Fruit fly (Drosophila melanogaster) whole organism, pupa: ENCODE data around the gene Elal.

Source experiments
- EcR ChIP-seq: fragments of 200-800 bp; sonication (Bioruptor generic); optimal IDR thresholded peaks from 3 replicates; lab custom pipeline; 2019; ENCODE audit warnings: missing biosample characterization, missing genetic modification characterization, mild to moderate bottlenecking, moderate library complexity, missing genetic modification reagents
- fd96Ca ChIP-seq: fragments of 200-800 bp; sonication (Bioruptor generic); IDR thresholded peaks from 3 replicates; pipeline ENCODE4 v1.3.6; 2022; ENCODE audit warnings: missing biosample characterization, missing genetic modification characterization
- gl ChIP-seq: fragments of 200-800 bp; sonication (Bioruptor generic); optimal IDR thresholded peaks from 2 replicates; lab custom pipeline; 2018; ENCODE audit warnings: missing biosample characterization, mild to moderate bottlenecking, missing genetic modification characterization
- rn ChIP-seq: fragments of 200-800 bp; sonication (Bioruptor generic); IDR thresholded peaks from 2 replicates; pipeline ENCODE4 v1.3.6; 2022; ENCODE audit warnings: missing biosample characterization, missing genetic modification characterization

- TF ChIP-seq gl (tag; lab: Kevin White, UChicago) = no peak
- no peak for TF ChIP-seq rn
- TF ChIP-seq fd96Ca = no peak
- TF ChIP-seq EcR = no peak
Observed at dm6 chr3R:24862065-24862464, 3.1 kb upstream of the Elal start, which contains the start of gene CG13640.
